Fruit fly (Drosophila melanogaster) whole organism: ENCODE results near the gene CG7530.

Source experiments
- CG8478 ChIP-seq: fragments of >200 bp; optimal IDR thresholded peaks from 2 replicates; lab custom pipeline; 2018; ENCODE audit warnings: inconsistent platforms
- Dll ChIP-seq: fragments of >200 bp; optimal IDR thresholded peaks from 2 replicates; lab custom pipeline; 2017
- EcR ChIP-seq, 2 experiments: fragments of >200 bp; optimal IDR thresholded peaks; 2 replicates each; lab custom pipeline; 2017; ENCODE audit warnings: missing biosample characterization in 2 of 2, missing genetic modification characterization in 2 of 2, missing genetic modification reagents in 2 of 2
- pan ChIP-seq: fragments of >200 bp; optimal IDR thresholded peaks from 2 replicates; lab custom pipeline; 2017
- psq ChIP-seq: fragments of >200 bp; optimal IDR thresholded peaks from 2 replicates; lab custom pipeline; 2017

dm6 chr3R:14739088-14739487, 7.8 kb upstream of the CG7530 start:
- TF ChIP-seq Dll (lab: Kevin White, UChicago) (peak; percentile 23), EcR (GFP tag; optimal IDR thresholded peaks at IDR 0.05; lab: Kevin White, UChicago) (no peak), psq (lab: Kevin White, UChicago) (no peak), CG8478 (peak; percentile 51), pan (lab: Kevin White, UChicago) (no peak)
